Fruit fly (Drosophila melanogaster) whole organism, embryonic: ENCODE data around the gene dia.

Experiments used
- Bteb2 ChIP-seq: fragments of 200-800 bp; sonication (Bioruptor generic); optimal IDR thresholded peaks from 2 replicates; lab custom pipeline; 2016; ENCODE audit warnings: missing biosample characterization, missing genetic modification characterization
- C15 ChIP-seq: fragments of 200-800 bp; sonication (Bioruptor generic); IDR thresholded peaks from 3 replicates; pipeline ENCODE4 v1.3.6; 2022; ENCODE audit warnings: missing biosample characterization, missing genetic modification characterization
- CG11247 ChIP-seq: fragments of 200-800 bp; sonication (Bioruptor generic); IDR thresholded peaks from 2 replicates; pipeline ENCODE4 v1.3.6; 2022; ENCODE audit warnings: missing biosample characterization, missing genetic modification characterization
- CG11696 ChIP-seq: fragments of 200-800 bp; sonication (Bioruptor generic); IDR thresholded peaks from 2 replicates; pipeline ENCODE4 v1.3.6; 2022; ENCODE audit warnings: missing biosample characterization, missing genetic modification characterization
- CG13287 ChIP-seq: fragments of 200-800 bp; sonication (Bioruptor generic); IDR thresholded peaks from 2 replicates; pipeline ENCODE4 v1.3.6; 2022; ENCODE audit warnings: missing biosample characterization, missing genetic modification characterization; ENCODE audit not compliant: partially characterized antibody
- CG13894 ChIP-seq: fragments of 200-800 bp; sonication (Bioruptor generic); optimal IDR thresholded peaks from 3 replicates; lab custom pipeline; 2018; ENCODE audit warnings: missing biosample characterization, mild to moderate bottlenecking, missing genetic modification characterization, moderate library complexity
- CG1603 ChIP-seq: fragments of 200-800 bp; sonication (Bioruptor generic); optimal IDR thresholded peaks from 2 replicates; lab custom pipeline; 2019; ENCODE audit warnings: missing biosample characterization, mild to moderate bottlenecking, missing genetic modification characterization, moderate library complexity
- CG16863 ChIP-seq: fragments of 200-800 bp; sonication (Bioruptor generic); optimal IDR thresholded peaks from 3 replicates; lab custom pipeline; 2016; ENCODE audit warnings: missing biosample characterization, missing genetic modification characterization
- CG17186 ChIP-seq: fragments of 200-800 bp; sonication (Bioruptor generic); optimal IDR thresholded peaks from 3 replicates; lab custom pipeline; 2017; ENCODE audit warnings: missing biosample characterization, missing genetic modification reagents, missing genetic modification characterization
- CG17829 ChIP-seq: fragments of 200-800 bp; optimal IDR thresholded peaks from 2 replicates; lab custom pipeline; 2019; ENCODE audit warnings: missing biosample characterization, mild to moderate bottlenecking, missing genetic modification characterization, moderate library complexity
- CG17912 ChIP-seq: fragments of 200-800 bp; sonication (Bioruptor generic); optimal IDR thresholded peaks from 2 replicates; lab custom pipeline; 2018; ENCODE audit warnings: missing biosample characterization, mild to moderate bottlenecking, missing genetic modification characterization
- CG2116 ChIP-seq: fragments of 200-800 bp; sonication (Bioruptor generic); optimal IDR thresholded peaks from 3 replicates; lab custom pipeline; 2018; ENCODE audit warnings: missing biosample characterization, mild to moderate bottlenecking, missing genetic modification characterization
- CG2712 ChIP-seq: fragments of 200-800 bp; optimal IDR thresholded peaks from 3 replicates; lab custom pipeline; 2019; ENCODE audit warnings: missing biosample characterization, mild to moderate bottlenecking, missing genetic modification characterization, moderate library complexity
- CG31224 ChIP-seq: fragments of 200-800 bp; sonication (Bioruptor generic); IDR thresholded peaks from 2 replicates; pipeline ENCODE4 v1.3.6; 2022; ENCODE audit warnings: missing biosample characterization, missing genetic modification characterization
- CG31365 ChIP-seq: fragments of 200-800 bp; sonication (Bioruptor generic); optimal IDR thresholded peaks from 2 replicates; lab custom pipeline; 2018; ENCODE audit warnings: missing biosample characterization, mild to moderate bottlenecking, missing genetic modification characterization
- CG3838 ChIP-seq: fragments of 200-800 bp; sonication (Bioruptor generic); optimal IDR thresholded peaks from 3 replicates; lab custom pipeline; 2016; ENCODE audit warnings: missing biosample characterization, missing genetic modification characterization
- CG43689 ChIP-seq: fragments of 200-800 bp; sonication (Bioruptor generic); IDR thresholded peaks from 2 replicates; pipeline ENCODE4 v1.3.6; 2022; ENCODE audit warnings: missing biosample characterization, missing genetic modification characterization
- CG4424 ChIP-seq: fragments of 200-800 bp; sonication (Bioruptor generic); optimal IDR thresholded peaks from 3 replicates; lab custom pipeline; 2016; ENCODE audit warnings: missing biosample characterization, missing genetic modification characterization
- CG5180 ChIP-seq: fragments of 200-800 bp; sonication (Bioruptor generic); optimal IDR thresholded peaks from 3 replicates; lab custom pipeline; 2017; ENCODE audit warnings: missing biosample characterization, missing genetic modification characterization, mild to moderate bottlenecking, moderate library complexity, missing genetic modification reagents
- CG6791 ChIP-seq: fragments of 200-800 bp; sonication (Bioruptor generic); IDR thresholded peaks from 3 replicates; pipeline ENCODE4 v1.3.6; 2022; ENCODE audit warnings: missing biosample characterization, missing genetic modification characterization; ENCODE audit not compliant: partially characterized antibody
- CG7987 ChIP-seq: fragments of 200-800 bp; sonication (Bioruptor generic); optimal IDR thresholded peaks from 2 replicates; lab custom pipeline; 2018; ENCODE audit warnings: missing biosample characterization, mild to moderate bottlenecking, missing genetic modification characterization, moderate library complexity
- CG8281 ChIP-seq: fragments of 200-800 bp; sonication (Bioruptor generic); optimal IDR thresholded peaks from 2 replicates; lab custom pipeline; 2018; ENCODE audit warnings: missing biosample characterization, mild to moderate bottlenecking, missing genetic modification characterization, moderate library complexity
- Dp ChIP-seq: fragments of 200-800 bp; sonication (Bioruptor generic); optimal IDR thresholded peaks from 2 replicates; lab custom pipeline; 2018; ENCODE audit warnings: missing biosample characterization, mild to moderate bottlenecking, missing genetic modification characterization, moderate library complexity
- E2f2 ChIP-seq: fragments of 200-800 bp; sonication (Bioruptor generic); IDR thresholded peaks from 2 replicates; pipeline ENCODE4 v1.3.6; 2022; ENCODE audit warnings: missing biosample characterization, missing genetic modification characterization
- Ets65A ChIP-seq: fragments of 200-800 bp; sonication (Bioruptor generic); peaks from one replicate; lab custom pipeline; 2016; ENCODE audit warnings: missing biosample characterization, missing genetic modification characterization
- Gsc ChIP-seq: fragments of 200-800 bp; sonication (Bioruptor generic); IDR thresholded peaks from 2 replicates; pipeline ENCODE4 v1.3.6; 2022; ENCODE audit warnings: missing biosample characterization, missing genetic modification characterization
- HLH54F ChIP-seq: fragments of 200-800 bp; sonication (Bioruptor generic); optimal IDR thresholded peaks from 3 replicates; lab custom pipeline; 2016; ENCODE audit warnings: missing biosample characterization, missing genetic modification characterization
- Meics ChIP-seq: fragments of 200-800 bp; sonication (Bioruptor generic); optimal IDR thresholded peaks from 2 replicates; lab custom pipeline; 2017; ENCODE audit warnings: missing biosample characterization, mild to moderate bottlenecking, missing genetic modification characterization
- Nf-YC ChIP-seq: fragments of 200-800 bp; optimal IDR thresholded peaks from 3 replicates; lab custom pipeline; 2019; ENCODE audit warnings: missing biosample characterization, mild to moderate bottlenecking, missing genetic modification characterization, moderate library complexity
- Ptx1 ChIP-seq: fragments of 200-800 bp; sonication (Bioruptor generic); IDR thresholded peaks from 2 replicates; pipeline ENCODE4 v1.3.6; 2022; ENCODE audit warnings: missing biosample characterization, missing genetic modification characterization
- Rfx ChIP-seq: fragments of 200-800 bp; sonication (Bioruptor generic); IDR thresholded peaks from 2 replicates; pipeline ENCODE4 v1.3.6; 2022; ENCODE audit warnings: missing biosample characterization, missing genetic modification characterization
- Spps ChIP-seq: fragments of 200-800 bp; sonication (Bioruptor generic); optimal IDR thresholded peaks from 2 replicates; lab custom pipeline; 2018; ENCODE audit warnings: missing biosample characterization, mild to moderate bottlenecking, missing genetic modification characterization
- ac ChIP-seq: fragments of 200-800 bp; sonication (Bioruptor generic); optimal IDR thresholded peaks from 3 replicates; lab custom pipeline; 2017; ENCODE audit warnings: missing biosample characterization, mild to moderate bottlenecking, missing genetic modification characterization
- ara ChIP-seq: fragments of 200-800 bp; sonication (Bioruptor generic); IDR thresholded peaks from 2 replicates; pipeline ENCODE4 v1.3.6; 2022; ENCODE audit warnings: missing biosample characterization, missing genetic modification characterization
- bbx ChIP-seq: fragments of 200-800 bp; sonication (Bioruptor generic); IDR thresholded peaks from 2 replicates; pipeline ENCODE4 v1.3.6; 2022; ENCODE audit warnings: missing biosample characterization, missing genetic modification characterization; ENCODE audit not compliant: partially characterized antibody
- corto ChIP-seq: fragments of 200-800 bp; sonication (Bioruptor generic); optimal IDR thresholded peaks from 2 replicates; lab custom pipeline; 2016; ENCODE audit warnings: missing biosample characterization, mild to moderate bottlenecking, missing genetic modification characterization, moderate library complexity
- dmrt99B ChIP-seq: fragments of 200-800 bp; sonication (Bioruptor generic); optimal IDR thresholded peaks from 2 replicates; lab custom pipeline; 2018; ENCODE audit warnings: missing biosample characterization, mild to moderate bottlenecking, missing genetic modification characterization, moderate library complexity
- dpn ChIP-seq, 2 experiments: fragments of 200-800 bp; sonication (Bioruptor generic); optimal IDR thresholded peaks; 3 replicates each; lab custom pipeline; 2016; ENCODE audit warnings: missing biosample characterization in 2 of 2, missing genetic modification characterization in 2 of 2
- ftz-f1 ChIP-seq: fragments of 200-800 bp; sonication (Bioruptor generic); optimal IDR thresholded peaks from 2 replicates; lab custom pipeline; 2016; ENCODE audit warnings: missing biosample characterization, missing genetic modification characterization
- gsb-n ChIP-seq: fragments of 200-800 bp; sonication (Bioruptor generic); optimal IDR thresholded peaks from 3 replicates; lab custom pipeline; 2018; ENCODE audit warnings: missing biosample characterization, mild to moderate bottlenecking, missing genetic modification characterization
- her ChIP-seq: fragments of 200-800 bp; sonication (Bioruptor generic); optimal IDR thresholded peaks from 2 replicates; lab custom pipeline; 2016; ENCODE audit warnings: missing biosample characterization, missing genetic modification characterization
- ken ChIP-seq: fragments of 200-800 bp; sonication (Bioruptor generic); IDR thresholded peaks from 3 replicates; pipeline ENCODE4 v1.3.6; 2022; ENCODE audit warnings: missing biosample characterization, missing genetic modification characterization
- lab ChIP-seq: fragments of 200-800 bp; sonication (Bioruptor generic); optimal IDR thresholded peaks from 3 replicates; lab custom pipeline; 2017; ENCODE audit warnings: missing biosample characterization, missing genetic modification characterization, mild to moderate bottlenecking, moderate library complexity, missing genetic modification reagents
- lola ChIP-seq, 3 experiments: fragments of >200 bp in 2 of 3; fragments of 200-800 bp in 1 of 3; sonication (Bioruptor generic) in 1 of 3; optimal IDR thresholded peaks; 2 replicates each; lab custom pipeline; 2017 to 2019; ENCODE audit warnings: missing biosample characterization in 3 of 3, missing genetic modification characterization in 3 of 3, mild to moderate bottlenecking in 1 of 3, moderate library complexity in 1 of 3
- nerfin-2 ChIP-seq: fragments of 200-800 bp; sonication (Bioruptor generic); IDR thresholded peaks from 2 replicates; pipeline ENCODE4 v1.3.6; 2022; ENCODE audit warnings: missing biosample characterization, missing genetic modification characterization; ENCODE audit not compliant: partially characterized antibody
- onecut ChIP-seq: fragments of 200-800 bp; sonication (Bioruptor generic); IDR thresholded peaks from 2 replicates; pipeline ENCODE4 v1.3.6; 2022; ENCODE audit warnings: missing biosample characterization, missing genetic modification characterization
- phol ChIP-seq: fragments of 200-800 bp; sonication (Bioruptor generic); optimal IDR thresholded peaks from 3 replicates; lab custom pipeline; 2018; ENCODE audit warnings: missing biosample characterization, mild to moderate bottlenecking, missing genetic modification characterization, moderate library complexity
- pzg ChIP-seq: fragments of 200-800 bp; sonication (Bioruptor generic); optimal IDR thresholded peaks from 3 replicates; lab custom pipeline; 2018; ENCODE audit warnings: missing biosample characterization, mild to moderate bottlenecking, missing genetic modification characterization, moderate library complexity
- schlank ChIP-seq: fragments of 200-800 bp; sonication (Bioruptor generic); optimal IDR thresholded peaks from 2 replicates; lab custom pipeline; 2018; ENCODE audit warnings: missing biosample characterization, mild to moderate bottlenecking, missing genetic modification characterization
- wek ChIP-seq: fragments of 200-800 bp; sonication (Bioruptor generic); optimal IDR thresholded peaks from 3 replicates; lab custom pipeline; 2018; ENCODE audit warnings: missing biosample characterization, mild to moderate bottlenecking, missing genetic modification characterization, moderate library complexity
- yki ChIP-seq: fragments of >200 bp; optimal IDR thresholded peaks from 3 replicates; lab custom pipeline; 2018

Gene dia

DNA sequence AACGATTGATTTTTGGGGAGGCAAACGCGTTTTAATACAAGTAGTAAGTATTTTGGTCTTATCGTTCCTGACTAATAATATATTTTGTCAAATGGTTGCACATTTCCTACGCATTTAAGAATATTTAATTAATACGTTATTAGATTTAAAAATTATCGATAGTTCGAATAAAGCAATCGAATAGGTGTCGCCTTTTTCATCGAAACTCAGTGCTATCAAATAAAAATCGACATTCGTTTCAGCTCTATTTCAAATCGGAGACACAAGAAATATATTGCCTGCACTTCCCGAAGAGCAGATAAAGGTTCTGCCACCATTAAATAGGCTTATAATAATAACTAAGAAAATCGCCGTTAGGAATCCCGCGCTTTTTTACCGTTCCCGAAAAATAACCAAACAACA lies 23.3 kb upstream of the dia start (continued):
- TF ChIP-seq HLH54F (GFP tag; lab: Kevin White, UChicago) (no peak), CG31224 (GFP tag; lab: Robert Waterston, UW) (no peak), Spps (no peak), wek (GFP tag; lab: Kevin White, UChicago) (no peak), lola (GFP tag; optimal IDR thresholded peaks at IDR 0.05; lab: Kevin White, UChicago) (no peak), CG43689 (GFP tag; lab: Robert Waterston, UW) (no peak), dmrt99B (tag; lab: Kevin White, UChicago) (no peak), CG17912 (no peak), Gsc (GFP tag; lab: Robert Waterston, UW) (no peak), CG5180 (GFP tag; lab: Kevin White, UChicago) (no peak), CG31365 (tag; lab: Kevin White, UChicago) (no peak), CG4424 (GFP tag; lab: Kevin White, UChicago) (no peak), CG3838 (GFP tag; lab: Kevin White, UChicago) (no peak), pzg (GFP tag; lab: Kevin White, UChicago) (peak; percentile 26), onecut (GFP tag; lab: Robert Waterston, UW) (no peak), schlank (tag; lab: Kevin White, UChicago) (no peak), dpn (GFP tag; optimal IDR thresholded peaks at IDR 0.05; lab: Kevin White, UChicago) (no peak), CG2712 (tag; lab: Kevin White, UChicago) (no peak), corto (GFP tag; lab: Kevin White, UChicago) (no peak), CG13894 (tag; lab: Kevin White, UChicago) (no peak), CG8281 (no peak), her (no peak), CG17186 (GFP tag; lab: Kevin White, UChicago) (no peak), CG7987 (GFP tag; lab: Kevin White, UChicago) (no peak), lab (GFP tag; lab: Kevin White, UChicago) (no peak), yki (no peak), CG6791 (GFP tag; lab: Robert Waterston, UW) (peak; percentile 72; the same call in 2 of the 3 replicates), E2f2 (GFP tag; lab: Robert Waterston, UW) (peak; percentile 15; the same call in 1 of the 2 replicates), Rfx (GFP tag; lab: Robert Waterston, UW) (no peak), Ets65A (GFP tag; lab: Kevin White, UChicago) (no peak), Bteb2 (no peak), CG13287 (GFP tag; lab: Robert Waterston, UW) (peak; percentile 67), phol (tag; lab: Kevin White, UChicago) (no peak), CG2116 (peak; percentile 63), CG11696 (GFP tag; lab: Robert Waterston, UW) (no peak), nerfin-2 (peak; percentile 28; the same call in 1 of the 2 replicates), Ptx1 (GFP tag; lab: Robert Waterston, UW) (no peak), CG1603 (tag; lab: Kevin White, UChicago) (peak; percentile 6), CG11247 (no peak), CG17829 (no peak), CG16863 (no peak), ara (no peak), gsb-n (tag; lab: Kevin White, UChicago) (no peak), Nf-YC (no peak), ftz-f1 (no peak), ac (GFP tag; lab: Kevin White, UChicago) (no peak), ken (GFP tag; lab: Robert Waterston, UW) (no peak), Meics (GFP tag; lab: Kevin White, UChicago) (no peak), bbx (GFP tag; lab: Robert Waterston, UW) (peak; percentile 58; the same call in 1 of the 2 replicates), C15 (no peak), Dp (GFP tag; lab: Kevin White, UChicago) (peak; percentile 52)
